Worm (Caenorhabditis elegans) whole organism, L2 larva: ENCODE measurements around the gene htz-1.

Experiments used
- C34F6.9 ChIP-seq: fragments of 150-350 bp; optimal IDR thresholded peaks from 2 replicates; lab custom pipeline; 2014; ENCODE audit warnings: missing biosample characterization, missing genetic modification characterization
- F13H6.1 ChIP-seq: sonication (generic microtip); optimal IDR thresholded peaks from 2 replicates; lab custom pipeline; 2016; ENCODE audit warnings: missing genetic modification characterization, missing compliant biosample characterization
- ZK546.5 ChIP-seq: sonication (generic microtip); optimal IDR thresholded peaks from 2 replicates; lab custom pipeline; 2017; ENCODE audit warnings: missing biosample characterization, missing genetic modification characterization
- alr-1 ChIP-seq: fragments of 150-350 bp; optimal IDR thresholded peaks from 2 replicates; lab custom pipeline; 2014; ENCODE audit warnings: missing biosample characterization, missing genetic modification characterization
- blmp-1 ChIP-seq: sonication (generic microtip); optimal IDR thresholded peaks from 2 replicates; lab custom pipeline; 2017; ENCODE audit warnings: missing genetic modification characterization, mild to moderate bottlenecking, missing compliant biosample characterization, antibody characterized with exemption, moderate library complexity; ENCODE audit not compliant: insufficient read depth
- ceh-16 ChIP-seq: fragments of 150-350 bp; optimal IDR thresholded peaks from 2 replicates; lab custom pipeline; 2014; ENCODE audit warnings: missing biosample characterization, missing genetic modification characterization
- ceh-82 ChIP-seq: fragments of 150-350 bp; optimal IDR thresholded peaks from 2 replicates; lab custom pipeline; 2014; ENCODE audit warnings: missing biosample characterization, missing genetic modification characterization
- crh-2 ChIP-seq: sonication (generic microtip); optimal IDR thresholded peaks from 2 replicates; lab custom pipeline; 2017; ENCODE audit warnings: missing biosample characterization, missing genetic modification characterization
- dmd-4 ChIP-seq: sonication (generic microtip); optimal IDR thresholded peaks from 2 replicates; lab custom pipeline; 2017; ENCODE audit warnings: missing biosample characterization, missing genetic modification characterization
- egl-27 ChIP-seq: sonication (generic microtip); optimal IDR thresholded peaks from 3 replicates; lab custom pipeline; 2017; ENCODE audit warnings: missing biosample characterization, missing genetic modification reagents, missing genetic modification characterization
- elt-1 ChIP-seq: fragments of 150-350 bp; optimal IDR thresholded peaks from 2 replicates; lab custom pipeline; 2014; ENCODE audit warnings: missing biosample characterization, missing genetic modification characterization
- fos-1 ChIP-seq: fragments of 150-350 bp; optimal IDR thresholded peaks from 2 replicates; lab custom pipeline; 2014; ENCODE audit warnings: missing biosample characterization, missing genetic modification characterization
- gmeb-1 ChIP-seq: fragments of 150-350 bp; optimal IDR thresholded peaks from 2 replicates; lab custom pipeline; 2014; ENCODE audit warnings: missing biosample characterization, missing genetic modification characterization
- lin-11 ChIP-seq: fragments of 150-350 bp; sonication (generic microtip); optimal IDR thresholded peaks from 2 replicates; lab custom pipeline; 2014; ENCODE audit warnings: missing biosample characterization, missing genetic modification characterization, inconsistent platforms, mixed read lengths
- lsy-2 ChIP-seq, 2 experiments: fragments of 150-350 bp in 1 of 2; sonication (generic microtip) in 1 of 2; optimal IDR thresholded peaks; 2 replicates each; lab custom pipeline; 2014 to 2017; ENCODE audit warnings: missing biosample characterization in 2 of 2, missing genetic modification characterization in 2 of 2
- mab-5 ChIP-seq: fragments of 150-350 bp; optimal IDR thresholded peaks from 2 replicates; lab custom pipeline; 2014; ENCODE audit warnings: missing biosample characterization, missing genetic modification characterization
- mbf-1 ChIP-seq: sonication (generic microtip); optimal IDR thresholded peaks from 2 replicates; lab custom pipeline; 2017; ENCODE audit warnings: missing biosample characterization, missing genetic modification characterization
- mdl-1 ChIP-seq, 2 experiments: fragments of 150-350 bp in 1 of 2; sonication (generic microtip) in 1 of 2; optimal IDR thresholded peaks; 2 replicates each; lab custom pipeline; 2017; ENCODE audit warnings: missing biosample characterization in 2 of 2, missing genetic modification characterization in 2 of 2
- nhr-10 ChIP-seq: sonication (generic microtip); optimal IDR thresholded peaks from 2 replicates; lab custom pipeline; 2017; ENCODE audit warnings: missing biosample characterization, missing genetic modification characterization
- nhr-11 ChIP-seq: fragments of 150-350 bp; optimal IDR thresholded peaks from 2 replicates; lab custom pipeline; 2014; ENCODE audit warnings: missing biosample characterization, missing genetic modification characterization
- nhr-12 ChIP-seq: fragments of 150-350 bp; optimal IDR thresholded peaks from 2 replicates; lab custom pipeline; 2014; ENCODE audit warnings: missing biosample characterization, missing genetic modification characterization
- nhr-129 ChIP-seq: fragments of 150-350 bp; optimal IDR thresholded peaks from 2 replicates; lab custom pipeline; 2014; ENCODE audit warnings: missing biosample characterization, missing genetic modification characterization
- nhr-21 ChIP-seq: fragments of 150-350 bp; optimal IDR thresholded peaks from 2 replicates; lab custom pipeline; 2014; ENCODE audit warnings: missing biosample characterization, missing genetic modification characterization
- nhr-23 ChIP-seq: fragments of 150-350 bp; optimal IDR thresholded peaks from 2 replicates; lab custom pipeline; 2014; ENCODE audit warnings: missing biosample characterization, missing genetic modification reagents, missing genetic modification characterization
- nhr-237 ChIP-seq: fragments of 150-350 bp; optimal IDR thresholded peaks from 2 replicates; lab custom pipeline; 2014; ENCODE audit warnings: missing biosample characterization, missing genetic modification characterization
- nhr-25 ChIP-seq: fragments of 150-350 bp; sonication (generic microtip); optimal IDR thresholded peaks from 3 replicates; lab custom pipeline; 2014; ENCODE audit warnings: missing biosample characterization, missing genetic modification characterization
- nhr-6 ChIP-seq: fragments of 150-350 bp; optimal IDR thresholded peaks from 2 replicates; lab custom pipeline; 2014; ENCODE audit warnings: missing biosample characterization, missing genetic modification characterization
- nhr-77 ChIP-seq: fragments of 150-350 bp; optimal IDR thresholded peaks from 2 replicates; lab custom pipeline; 2014; ENCODE audit warnings: missing biosample characterization, missing genetic modification characterization
- peb-1 ChIP-seq: fragments of 150-350 bp; optimal IDR thresholded peaks from 2 replicates; lab custom pipeline; 2014; ENCODE audit warnings: missing biosample characterization, missing genetic modification characterization
- sem-4 ChIP-seq: fragments of 150-350 bp; optimal IDR thresholded peaks from 2 replicates; lab custom pipeline; 2014; ENCODE audit warnings: missing biosample characterization, missing genetic modification reagents, missing genetic modification characterization
- skn-1 ChIP-seq: sonication (generic microtip); optimal IDR thresholded peaks from 2 replicates; lab custom pipeline; 2017; ENCODE audit warnings: missing biosample characterization, missing genetic modification characterization
- sma-3 ChIP-seq: sonication (generic microtip); optimal IDR thresholded peaks from 2 replicates; lab custom pipeline; 2016; ENCODE audit warnings: missing genetic modification reagents, missing genetic modification characterization, missing compliant biosample characterization
- sma-9 ChIP-seq, 2 experiments: fragments of 150-350 bp in 1 of 2; sonication (generic microtip) in 1 of 2; optimal IDR thresholded peaks; 2 replicates each; lab custom pipeline; 2014 to 2016; ENCODE audit warnings: missing genetic modification characterization in 2 of 2, mild to moderate bottlenecking in 1 of 2, missing biosample characterization in 1 of 2, missing compliant biosample characterization in 1 of 2, missing genetic modification reagents in 1 of 2, moderate library complexity in 1 of 2
- snpc-4 ChIP-seq: fragments of 150-350 bp; optimal IDR thresholded peaks from 2 replicates; lab custom pipeline; 2014; ENCODE audit warnings: missing biosample characterization, missing genetic modification characterization
- unc-62 ChIP-seq: fragments of 150-350 bp; optimal IDR thresholded peaks from 2 replicates; lab custom pipeline; 2014; ENCODE audit warnings: missing biosample characterization, missing genetic modification reagents, missing genetic modification characterization
- zag-1 ChIP-seq: fragments of 150-350 bp; optimal IDR thresholded peaks from 2 replicates; lab custom pipeline; 2014; ENCODE audit warnings: missing biosample characterization, missing genetic modification characterization
- ztf-1 ChIP-seq: fragments of 200-800 bp; sonication (Bioruptor generic); conservative IDR thresholded peaks from 2 replicates; pipeline ENCODE4 v1.3.6; 2022; ENCODE audit warnings: missing genetic modification characterization, missing compliant biosample characterization
- ztf-11 ChIP-seq: sonication (generic microtip); optimal IDR thresholded peaks from 2 replicates; lab custom pipeline; 2017; ENCODE audit warnings: missing biosample characterization, missing genetic modification characterization
- ztf-4 ChIP-seq: fragments of 150-350 bp; optimal IDR thresholded peaks from 2 replicates; lab custom pipeline; 2014; ENCODE audit warnings: missing biosample characterization, missing genetic modification characterization

The htz-1 gene

DNA sequence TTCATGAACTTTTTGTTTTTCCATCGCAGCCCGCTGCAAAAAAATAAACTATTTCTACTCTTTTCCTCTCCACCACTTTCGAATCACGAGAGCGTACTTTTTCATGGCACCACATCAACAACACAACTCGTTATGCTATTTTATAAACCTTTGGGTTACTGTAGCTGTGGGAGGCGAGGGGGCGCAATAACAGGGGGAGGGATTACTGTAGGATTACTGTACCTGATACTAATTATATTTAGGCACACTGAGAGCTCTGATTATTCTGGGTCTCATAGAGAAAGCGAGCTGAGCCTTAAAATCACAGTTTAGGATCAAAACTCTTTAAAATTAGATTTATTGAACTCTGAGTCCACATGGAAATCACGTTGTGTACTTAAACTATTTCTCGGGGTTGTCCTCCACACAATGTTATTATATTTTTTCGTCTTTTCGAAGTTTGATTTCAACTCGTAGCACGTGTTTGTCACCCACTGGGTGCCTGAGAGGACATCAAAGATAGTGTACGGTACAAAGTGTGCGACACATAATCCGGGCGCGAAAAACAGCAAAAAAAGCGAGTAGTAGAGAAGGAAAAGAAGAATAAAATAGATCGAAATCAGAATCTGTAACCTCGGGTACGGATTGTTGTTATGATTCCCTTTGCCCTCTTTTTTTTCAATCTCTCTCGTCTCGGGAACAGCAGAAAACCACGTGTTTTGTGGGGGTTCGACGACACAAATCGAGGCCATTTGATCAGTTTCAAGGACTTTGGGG, 26.6 kb downstream of the htz-1 start:
- TF ChIP-seq sma-3 (GFP tag; lab: Kevin White, UChicago) (peak; percentile 55), alr-1 (tag; lab: Kevin White, UChicago) (no peak), gmeb-1 (peak; percentile 64), nhr-237 (no peak), nhr-6 (tag; lab: Kevin White, UChicago) (peak; percentile 38), elt-1 (tag; lab: Kevin White, UChicago) (no peak), blmp-1 (tag; lab: Kevin White, UChicago) (peak; percentile 60), ZK546.5 (tag; lab: Kevin White, UChicago) (no peak), peb-1 (no peak), nhr-21 (tag; lab: Kevin White, UChicago) (peak; percentile 69), lsy-2 (tag; optimal IDR thresholded peaks at IDR 0.05; lab: Kevin White, UChicago) (peak in 1 of 2 experiments; percentile 17), F13H6.1 (tag; lab: Kevin White, UChicago) (peak; percentile 43), nhr-10 (tag; lab: Kevin White, UChicago) (no peak), mab-5 (tag; lab: Kevin White, UChicago) (no peak), zag-1 (tag; lab: Kevin White, UChicago) (no peak), nhr-129 (tag; lab: Kevin White, UChicago) (peak; percentile 69), mdl-1 (tag; optimal IDR thresholded peaks at IDR 0.05; lab: Kevin White, UChicago) (peak; percentile 52), crh-2 (tag; lab: Kevin White, UChicago) (peak; percentile 46), dmd-4 (tag; lab: Kevin White, UChicago) (no peak), nhr-11 (no peak), ztf-4 (tag; lab: Kevin White, UChicago) (peak; percentile 10), nhr-25 (tag; lab: Kevin White, UChicago) (peak; percentile 81), ceh-16 (tag; lab: Kevin White, UChicago) (no peak), sma-9 (GFP tag; optimal IDR thresholded peaks at IDR 0.05; lab: Kevin White, UChicago) (peak; percentile 81), sma-9 (tag; optimal IDR thresholded peaks at IDR 0.05; lab: Kevin White, UChicago) (no peak), egl-27 (peak; percentile 2), ztf-1 (GFP tag; lab: Robert Waterston, UW) (no peak), unc-62 (GFP tag; lab: Kevin White, UChicago) (no peak)

DNA sequence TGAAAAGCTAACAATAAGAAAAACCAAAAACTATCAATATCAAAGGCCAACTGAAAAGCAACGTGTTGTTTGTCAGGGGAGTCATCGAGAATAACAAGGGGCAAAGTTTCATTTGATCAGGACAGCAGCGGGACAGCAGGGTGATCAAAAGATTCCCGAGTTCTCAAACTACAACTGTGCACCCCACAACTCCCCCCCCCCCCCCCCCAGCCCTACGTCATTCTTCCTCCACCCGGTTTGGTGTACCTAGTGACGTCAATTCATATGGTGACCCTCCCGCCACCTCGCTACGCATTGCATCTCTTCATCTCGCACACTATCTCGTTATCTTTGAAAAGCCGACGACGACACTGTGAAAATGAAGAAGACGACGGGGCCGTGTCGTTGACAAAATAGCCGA, 27.8 kb downstream of the htz-1 start:
- TF ChIP-seq nhr-129 (tag; lab: Kevin White, UChicago): peak; percentile 12
- TF ChIP-seq mab-5 (tag; lab: Kevin White, UChicago): no peak
- TF ChIP-seq ztf-1 (GFP tag; lab: Robert Waterston, UW): 0 out of 2 replicates have a peak, but pooled peaks have one; percentile 34

DNA sequence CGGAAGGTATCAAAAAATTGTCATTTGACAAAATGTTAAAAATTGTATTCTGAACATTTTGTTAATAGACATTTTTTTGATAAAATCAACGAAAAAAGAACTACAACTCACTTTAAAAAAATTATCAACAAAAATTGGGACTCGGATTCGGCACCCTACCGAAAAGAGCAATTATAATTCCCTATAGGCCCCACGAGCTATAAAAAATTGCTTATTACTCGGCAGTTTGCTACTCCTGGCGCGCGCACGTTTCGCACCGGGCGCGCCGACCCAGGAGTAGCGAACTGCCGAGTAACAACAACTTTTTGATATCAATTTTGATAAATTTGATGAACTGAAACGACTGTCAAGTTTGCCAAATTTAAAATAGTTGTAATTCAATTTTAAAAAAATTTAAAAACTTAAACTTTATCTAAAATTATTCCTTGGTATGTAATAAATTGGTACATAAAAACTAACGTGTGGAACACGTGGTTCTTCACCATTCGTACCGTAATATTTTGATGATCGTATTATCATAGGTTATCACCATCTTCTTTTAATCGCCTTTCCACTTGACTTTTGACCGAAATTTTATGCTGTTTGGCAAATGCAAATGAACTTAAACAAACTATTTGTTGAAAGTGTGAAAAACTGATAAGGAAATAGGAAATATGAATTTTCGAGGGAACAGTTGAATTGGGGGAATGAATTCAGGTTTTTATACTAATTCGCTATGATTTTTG, 29.5 kb downstream of the htz-1 start:
- TF ChIP-seq mdl-1 (tag; optimal IDR thresholded peaks at IDR 0.05; lab: Kevin White, UChicago) (no peak), mbf-1 (tag; lab: Kevin White, UChicago) (no peak), nhr-12 (no peak), mab-5 (tag; lab: Kevin White, UChicago) (no peak), alr-1 (tag; lab: Kevin White, UChicago) (no peak), sma-9 (GFP tag; optimal IDR thresholded peaks at IDR 0.05; lab: Kevin White, UChicago) (peak; percentile 56), sma-9 (tag; optimal IDR thresholded peaks at IDR 0.05; lab: Kevin White, UChicago) (no peak), fos-1 (peak; percentile 8), nhr-10 (tag; lab: Kevin White, UChicago) (no peak), peb-1 (no peak), dmd-4 (tag; lab: Kevin White, UChicago) (no peak), lsy-2 (tag; optimal IDR thresholded peaks at IDR 0.05; lab: Kevin White, UChicago) (no peak), C34F6.9 (tag; lab: Kevin White, UChicago) (no peak), crh-2 (tag; lab: Kevin White, UChicago) (peak; percentile 35), blmp-1 (tag; lab: Kevin White, UChicago) (no peak), nhr-25 (tag; lab: Kevin White, UChicago) (no peak)
- TF ChIP-seq, all 48 proteins: peak for 3

- TF ChIP-seq unc-62 (GFP tag; lab: Kevin White, UChicago) (no peak), snpc-4 (tag; lab: Kevin White, UChicago) (peak; percentile 15), nhr-77 (tag; lab: Kevin White, UChicago) (no peak), nhr-129 (tag; lab: Kevin White, UChicago) (peak; percentile 97), alr-1 (tag; lab: Kevin White, UChicago) (no peak), ztf-11 (tag; lab: Kevin White, UChicago) (no peak), nhr-11 (no peak), nhr-21 (tag; lab: Kevin White, UChicago) (peak; percentile 20), zag-1 (tag; lab: Kevin White, UChicago) (peak; percentile 1), ztf-4 (tag; lab: Kevin White, UChicago) (peak; percentile 76), lin-11 (tag; lab: Kevin White, UChicago) (no peak), lsy-2 (tag; optimal IDR thresholded peaks at IDR 0.05; lab: Kevin White, UChicago) (peak in 1 of 2 experiments; percentile 76), sem-4 (tag; lab: Kevin White, UChicago) (peak; percentile 44), blmp-1 (tag; lab: Kevin White, UChicago) (no peak), egl-27 (no peak), ceh-82 (tag; lab: Kevin White, UChicago) (no peak), nhr-6 (tag; lab: Kevin White, UChicago) (peak; percentile 80), skn-1 (tag; lab: Kevin White, UChicago) (no peak), nhr-12 (no peak), nhr-23 (tag; lab: Kevin White, UChicago) (no peak), sma-3 (GFP tag; lab: Kevin White, UChicago) (peak; percentile 39), C34F6.9 (tag; lab: Kevin White, UChicago) (peak; percentile 82), F13H6.1 (tag; lab: Kevin White, UChicago) (peak; percentile 81), crh-2 (tag; lab: Kevin White, UChicago) (peak; percentile 79), mbf-1 (tag; lab: Kevin White, UChicago) (no peak)
These were observed 31.0 kb downstream of the htz-1 start, which contains the start of gene M01H9.3 for ce11 chrIV:4477009-4477471. TSS of gene M01H9.3 (minus strand) at chrIV:4477059.
